Worm (Caenorhabditis elegans) whole organism, young adult: ENCODE data around the gene C28D4.8.

Source experiments
- F52B5.7 ChIP-seq: sonication (generic microtip); optimal IDR thresholded peaks from 2 replicates; lab custom pipeline; 2016; ENCODE audit warnings: mild to moderate bottlenecking, missing genetic modification characterization, missing compliant biosample characterization
- Y79H2A.3 ChIP-seq: fragments of 200-800 bp; sonication (Bioruptor generic); conservative IDR thresholded peaks from 2 replicates; pipeline ENCODE4 v1.3.6; 2022; ENCODE audit warnings: missing genetic modification reagents, missing genetic modification characterization, missing compliant biosample characterization
- athp-1 ChIP-seq: sonication (generic microtip); optimal IDR thresholded peaks from 2 replicates; lab custom pipeline; 2017; ENCODE audit warnings: mild to moderate bottlenecking, missing genetic modification characterization, missing compliant biosample characterization
- ceh-79 ChIP-seq: sonication (generic microtip); optimal IDR thresholded peaks from 2 replicates; lab custom pipeline; 2017; ENCODE audit warnings: mild to moderate bottlenecking, missing genetic modification characterization, missing compliant biosample characterization
- efl-1 ChIP-seq: fragments of 150-350 bp; optimal IDR thresholded peaks from 2 replicates; lab custom pipeline; 2014; ENCODE audit warnings: missing biosample characterization, missing genetic modification reagents, missing genetic modification characterization
- ets-4 ChIP-seq: fragments of 200-800 bp; sonication (Bioruptor generic); optimal IDR thresholded peaks from 2 replicates; lab custom pipeline; 2018; ENCODE audit warnings: mild to moderate bottlenecking, missing genetic modification characterization, missing compliant biosample characterization
- lin-35 ChIP-seq, 3 experiments: fragments of 150-350 bp in 2 of 3; sonication (generic microtip) in 1 of 3; optimal IDR thresholded peaks; 2 replicates each; lab custom pipeline; 2014 to 2018; ENCODE audit warnings: missing biosample characterization in 3 of 3, missing genetic modification characterization in 3 of 3, missing genetic modification reagents in 3 of 3
- lsl-1 ChIP-seq: fragments of 200-800 bp; sonication (Bioruptor generic); optimal IDR thresholded peaks from 2 replicates; lab custom pipeline; 2018; ENCODE audit warnings: mild to moderate bottlenecking, missing genetic modification characterization, moderate library complexity, missing compliant biosample characterization
- unc-62 ChIP-seq: fragments of 150-350 bp; optimal IDR thresholded peaks from 2 replicates; lab custom pipeline; 2014; ENCODE audit warnings: missing biosample characterization, missing genetic modification reagents, missing genetic modification characterization

ce11 chrIV:9778016-9778415, 29.8 kb upstream of the C28D4.8 start, which contains the start of gene T13F2.6:
- 0 out of 2 replicates have a peak, but pooled peaks have one; percentile 73 for TF ChIP-seq Y79H2A.3
- TF ChIP-seq lsl-1 (GFP tag; lab: Kevin White, UChicago): peak; percentile 100
- TF ChIP-seq athp-1 (tag; lab: Kevin White, UChicago): peak; percentile 65
- no peak for TF ChIP-seq ets-4
- TF ChIP-seq efl-1 (GFP tag; lab: Kevin White, UChicago): peak; percentile 92
- TF ChIP-seq unc-62 (GFP tag; lab: Kevin White, UChicago): no peak
- TF ChIP-seq ceh-79 (tag; lab: Kevin White, UChicago): no peak
- TF ChIP-seq lin-35 (GFP tag; optimal IDR thresholded peaks at IDR 0.05; lab: Kevin White, UChicago): peak in 1 of 3 experiments; percentile 51
- no peak for TF ChIP-seq F52B5.7
